Worm (Caenorhabditis elegans): ENCODE data around the gene C36A4.11.

- TF ChIP-seq ztf-11 (tag; optimal IDR thresholded peaks at IDR 0.05) (no peak), snpc-4 (tag; optimal IDR thresholded peaks at IDR 0.05) (no peak), nhr-28 (tag; optimal IDR thresholded peaks at IDR 0.05) (no peak), elt-3 (tag; optimal IDR thresholded peaks at IDR 0.05) (no peak), cnd-1 (tag; optimal IDR thresholded peaks at IDR 0.05) (no peak), unc-39 (tag; optimal IDR thresholded peaks at IDR 0.05) (no peak), tbx-8 (GFP tag; optimal IDR thresholded peaks at IDR 0.05) (no peak), mab-5 (tag; optimal IDR thresholded peaks at IDR 0.05) (no peak), elt-1 (tag; optimal IDR thresholded peaks at IDR 0.05; ENCODE audit: borderline replicate concordance, insufficient read depth) (no peak), unc-62 (GFP tag; optimal IDR thresholded peaks at IDR 0.05) (no peak), unc-120 (tag; optimal IDR thresholded peaks at IDR 0.05; ENCODE audit: poor library complexity, severe bottlenecking) (no peak), lin-13 (tag; optimal IDR thresholded peaks at IDR 0.05) (no peak)
Observed at ce11 chrIII:3883146-3883545, 42.8 kb downstream of the C36A4.11 start.
